Worm (Caenorhabditis elegans) whole organism, L1 larva: ENCODE data around the gene acs-11.

Experiments
- nhr-28 ChIP-seq: fragments of 150-350 bp; optimal IDR thresholded peaks from 2 replicates; lab custom pipeline; 2014; ENCODE audit warnings: missing biosample characterization, missing genetic modification characterization
- unc-30 ChIP-seq: sonication (generic microtip); optimal IDR thresholded peaks from 2 replicates; lab custom pipeline; 2017; ENCODE audit warnings: missing biosample characterization, missing genetic modification characterization

DNA sequence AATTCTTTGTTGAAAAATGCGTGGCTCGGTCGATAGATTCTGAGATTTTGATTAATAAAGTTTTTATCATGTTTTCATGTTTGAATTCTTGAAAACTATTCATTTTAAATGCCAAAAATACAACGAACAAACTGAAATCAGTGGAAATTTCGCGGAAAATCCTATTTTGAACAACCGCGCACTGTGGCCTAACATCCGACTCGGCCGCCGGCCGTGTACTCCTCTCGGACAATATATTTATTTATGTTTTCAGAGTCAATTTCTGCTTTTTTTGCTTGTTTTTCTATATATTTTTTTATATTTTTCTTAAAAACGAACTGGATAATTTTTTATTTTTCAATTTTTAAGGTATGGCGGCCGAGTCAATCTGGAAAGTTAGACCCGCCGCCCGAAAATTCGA is 49.3 kb downstream of the acs-11 start, which contains the start of gene F26G1.1:
- no peak for TF ChIP-seq unc-30 (tag; lab: Kevin White, UChicago)
- TF ChIP-seq nhr-28 (tag; lab: Kevin White, UChicago): no peak
